Comparison of ENCODE assay signal across 1 fruit fly cellular context in genomic region chr3R:30843709-30844108, dm6.
A peak's percentile ranks its signal among the peaks of the same experiment; 100 is the strongest.
TF ChIP-seq lines count a peak whose summit lies in the region.

No protein-coding gene starts in this region.

TF ChIP-seq in whole organism, prepupa, 60 proteins besides CTCF, POLR2A, EP300 and RAD21 (continued from another document):
- TF ChIP-seq CG6276 (GFP tag; optimal IDR thresholded peaks at IDR 0.05; lab: Kevin White, UChicago) (no peak), CG32006 (GFP tag; optimal IDR thresholded peaks at IDR 0.05; lab: Kevin White, UChicago) (no peak), spab (GFP tag; optimal IDR thresholded peaks at IDR 0.05; lab: Kevin White, UChicago) (no peak), acj6 (GFP tag; optimal IDR thresholded peaks at IDR 0.05; lab: Kevin White, UChicago) (peak; percentile 28), Sox15 (GFP tag; optimal IDR thresholded peaks at IDR 0.05; lab: Kevin White, UChicago) (peak; percentile 41), CG8319 (GFP tag; optimal IDR thresholded peaks at IDR 0.05; lab: Kevin White, UChicago) (no peak), Lpt (GFP tag; optimal IDR thresholded peaks at IDR 0.05; lab: Kevin White, UChicago) (no peak), CG3919 (GFP tag; optimal IDR thresholded peaks at IDR 0.05; lab: Kevin White, UChicago) (peak; percentile 50), Hr4 (GFP tag; optimal IDR thresholded peaks at IDR 0.05; lab: Kevin White, UChicago) (no peak), CG8119 (GFP tag; IDR thresholded peaks at IDR 0.05; lab: Robert Waterston, UW) (no peak), Hr39 (GFP tag; optimal IDR thresholded peaks at IDR 0.05; lab: Kevin White, UChicago) (peak; percentile 61), Met (GFP tag; optimal IDR thresholded peaks at IDR 0.05; lab: Kevin White, UChicago) (peak; percentile 81), Blimp-1 (GFP tag; optimal IDR thresholded peaks at IDR 0.05; lab: Kevin White, UChicago) (no peak), CG16779 (tag; optimal IDR thresholded peaks at IDR 0.05; lab: Kevin White, UChicago) (no peak), Sox102F (GFP tag; optimal IDR thresholded peaks at IDR 0.05; lab: Kevin White, UChicago) (peak; percentile 56), CG6792 (GFP tag; optimal IDR thresholded peaks at IDR 0.05; lab: Kevin White, UChicago) (peak; percentile 43), fkh (GFP tag; optimal IDR thresholded peaks at IDR 0.05; lab: Kevin White, UChicago) (no peak), OdsH (GFP tag; optimal IDR thresholded peaks at IDR 0.05; lab: Kevin White, UChicago) (peak; percentile 47), CG9139 (GFP tag; optimal IDR thresholded peaks at IDR 0.05; lab: Kevin White, UChicago) (no peak), pdm3 (GFP tag; optimal IDR thresholded peaks at IDR 0.05; lab: Kevin White, UChicago) (peak; percentile 47), lz (GFP tag; optimal IDR thresholded peaks at IDR 0.05; lab: Kevin White, UChicago) (peak; percentile 71), CG11902 (GFP tag; optimal IDR thresholded peaks at IDR 0.05; lab: Kevin White, UChicago) (peak; percentile 19), Eip93F (GFP tag; optimal IDR thresholded peaks at IDR 0.05; lab: Kevin White, UChicago) (no peak), net (GFP tag; optimal IDR thresholded peaks at IDR 0.05; lab: Kevin White, UChicago) (no peak), Hr38 (GFP tag; optimal IDR thresholded peaks at IDR 0.05; lab: Kevin White, UChicago) (no peak), salr (GFP tag; optimal IDR thresholded peaks at IDR 0.05; lab: Kevin White, UChicago) (peak in 1 of 2 experiments; percentile 27), esn (GFP tag; optimal IDR thresholded peaks at IDR 0.05; lab: Kevin White, UChicago) (peak; percentile 78), CG6808 (GFP tag; optimal IDR thresholded peaks at IDR 0.05; lab: Kevin White, UChicago) (no peak), dac (GFP tag; optimal IDR thresholded peaks at IDR 0.05; lab: Kevin White, UChicago) (no peak), CG6854 (GFP tag; optimal IDR thresholded peaks at IDR 0.05; lab: Kevin White, UChicago) (no peak), eg (GFP tag; IDR thresholded peaks at IDR 0.05; lab: Robert Waterston, UW) (no peak)
